Fruit fly (Drosophila melanogaster): ENCODE measurements around the gene CG13733.

Gene CG13733

DNA sequence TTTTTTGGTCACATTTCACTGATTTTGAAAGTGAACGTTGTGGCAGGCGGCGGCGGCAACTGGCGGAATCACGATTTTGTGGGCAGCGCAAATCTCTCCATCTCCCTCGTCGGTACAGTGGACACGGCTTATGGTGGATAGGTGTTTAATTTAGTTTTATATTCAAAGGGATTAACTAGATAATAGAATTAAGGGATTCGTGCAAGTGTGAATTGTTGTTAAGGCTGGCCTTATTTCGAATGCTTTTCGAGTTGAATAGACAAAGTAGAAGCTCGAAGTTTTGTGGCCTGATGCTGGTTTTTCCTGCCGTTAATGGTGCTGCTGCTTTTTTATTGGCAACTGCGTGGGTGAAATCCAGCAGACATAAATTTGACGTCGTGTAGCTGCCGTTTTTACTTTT lies 19.2 kb upstream of the CG13733 start:
- TF ChIP-seq GATAd (GFP tag; optimal IDR thresholded peaks at IDR 0.05) (no peak), psq (GFP tag; optimal IDR thresholded peaks at IDR 0.05) (no peak), Dfd (GFP tag; optimal IDR thresholded peaks at IDR 0.05) (no peak), sage (GFP tag; optimal IDR thresholded peaks at IDR 0.05) (no peak), CG9705 (GFP tag; optimal IDR thresholded peaks at IDR 0.05) (no peak), Sp1 (GFP tag; optimal IDR thresholded peaks at IDR 0.05) (no peak), tai (GFP tag; optimal IDR thresholded peaks at IDR 0.05) (no peak), woc (GFP tag; optimal IDR thresholded peaks at IDR 0.05) (no peak), h (GFP tag; optimal IDR thresholded peaks at IDR 0.05) (no peak), rgr (GFP tag; optimal IDR thresholded peaks at IDR 0.05) (no peak), Hr83 (GFP tag; optimal IDR thresholded peaks at IDR 0.05; ENCODE audit: poor library complexity, severe bottlenecking) (no peak), Vsx2 (GFP tag; optimal IDR thresholded peaks at IDR 0.05; ENCODE audit: partially characterized antibody) (no peak)

DNA sequence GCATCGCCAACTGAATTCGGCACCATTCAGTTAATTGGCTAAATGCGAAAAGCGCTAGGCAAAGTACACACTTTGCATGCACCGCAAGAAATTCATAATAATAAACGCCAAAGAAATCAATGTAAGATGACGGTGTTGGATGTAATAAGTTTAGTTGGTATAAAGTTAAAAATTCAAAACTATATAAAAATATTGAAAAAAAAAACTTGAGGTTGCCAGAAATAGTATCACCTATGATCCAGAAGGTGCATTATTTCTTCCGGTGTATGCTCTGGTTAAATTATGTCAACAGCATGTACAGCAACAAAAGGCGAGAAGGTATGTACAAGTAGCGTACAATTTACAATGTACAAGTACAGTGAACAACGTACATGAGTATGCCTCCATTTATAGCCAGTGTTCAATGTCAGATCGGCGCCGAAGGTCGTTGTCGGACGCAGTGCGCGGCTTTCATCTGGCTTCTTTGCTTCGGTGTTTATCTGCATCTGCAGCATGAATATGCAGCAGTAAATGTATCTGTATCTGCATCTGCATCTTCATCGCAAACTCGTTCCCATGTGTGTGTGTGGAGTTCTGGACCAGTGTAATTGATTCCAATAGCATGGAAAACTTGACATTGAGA lies 18.3 kb upstream of the CG13733 start:
- peak; percentile 12 for TF ChIP-seq rgr (GFP tag; optimal IDR thresholded peaks at IDR 0.05)
- peak; percentile 41 for TF ChIP-seq fru (GFP tag; optimal IDR thresholded peaks at IDR 0.05)
- TF ChIP-seq h (GFP tag; optimal IDR thresholded peaks at IDR 0.05): peak; percentile 24
- TF ChIP-seq GATAd (GFP tag; optimal IDR thresholded peaks at IDR 0.05): no peak

DNA sequence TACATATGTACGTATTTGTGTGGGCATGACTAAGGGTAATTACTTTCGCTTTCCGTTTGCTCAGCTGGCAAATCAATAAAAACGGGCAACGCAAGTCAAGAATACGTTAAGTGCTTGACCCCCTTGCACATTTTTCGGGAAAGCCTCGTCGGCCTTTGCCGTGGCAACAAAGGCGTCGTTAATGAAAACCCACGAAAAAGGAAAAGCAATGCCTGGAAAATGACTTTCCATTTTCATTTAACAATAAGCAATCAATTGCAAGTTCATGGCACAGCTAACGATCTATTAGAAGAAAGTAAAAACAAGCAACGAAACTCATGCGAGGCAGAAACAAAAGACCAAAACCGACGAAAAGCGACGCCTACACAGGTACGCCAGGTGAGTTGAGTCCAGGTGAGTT lies 17.3 kb upstream of the CG13733 start:
- TF ChIP-seq HLH106 (tag; optimal IDR thresholded peaks at IDR 0.05): no peak
- no peak for TF ChIP-seq fru (GFP tag; optimal IDR thresholded peaks at IDR 0.05)
- TF ChIP-seq lola (GFP tag; optimal IDR thresholded peaks at IDR 0.05): no peak
- TF ChIP-seq N (GFP tag; optimal IDR thresholded peaks at IDR 0.05): no peak
- no peak for TF ChIP-seq Hr83 (GFP tag; optimal IDR thresholded peaks at IDR 0.05; ENCODE audit: poor library complexity, severe bottlenecking)
- no peak for TF ChIP-seq woc (GFP tag; optimal IDR thresholded peaks at IDR 0.05)
- no peak for TF ChIP-seq Myc (optimal IDR thresholded peaks at IDR 0.05)
- no peak for TF ChIP-seq Sp1 (GFP tag; optimal IDR thresholded peaks at IDR 0.05)
- no peak for TF ChIP-seq usp (GFP tag; optimal IDR thresholded peaks at IDR 0.05)
- TF ChIP-seq brk (GFP tag; optimal IDR thresholded peaks at IDR 0.05): no peak
- no peak for TF ChIP-seq OdsH (GFP tag; optimal IDR thresholded peaks at IDR 0.05)
- TF ChIP-seq CG9705 (GFP tag; optimal IDR thresholded peaks at IDR 0.05): no peak
- no peak for TF ChIP-seq sage (GFP tag; optimal IDR thresholded peaks at IDR 0.05)
- TF ChIP-seq Hr78 (GFP tag; optimal IDR thresholded peaks at IDR 0.05): no peak

DNA sequence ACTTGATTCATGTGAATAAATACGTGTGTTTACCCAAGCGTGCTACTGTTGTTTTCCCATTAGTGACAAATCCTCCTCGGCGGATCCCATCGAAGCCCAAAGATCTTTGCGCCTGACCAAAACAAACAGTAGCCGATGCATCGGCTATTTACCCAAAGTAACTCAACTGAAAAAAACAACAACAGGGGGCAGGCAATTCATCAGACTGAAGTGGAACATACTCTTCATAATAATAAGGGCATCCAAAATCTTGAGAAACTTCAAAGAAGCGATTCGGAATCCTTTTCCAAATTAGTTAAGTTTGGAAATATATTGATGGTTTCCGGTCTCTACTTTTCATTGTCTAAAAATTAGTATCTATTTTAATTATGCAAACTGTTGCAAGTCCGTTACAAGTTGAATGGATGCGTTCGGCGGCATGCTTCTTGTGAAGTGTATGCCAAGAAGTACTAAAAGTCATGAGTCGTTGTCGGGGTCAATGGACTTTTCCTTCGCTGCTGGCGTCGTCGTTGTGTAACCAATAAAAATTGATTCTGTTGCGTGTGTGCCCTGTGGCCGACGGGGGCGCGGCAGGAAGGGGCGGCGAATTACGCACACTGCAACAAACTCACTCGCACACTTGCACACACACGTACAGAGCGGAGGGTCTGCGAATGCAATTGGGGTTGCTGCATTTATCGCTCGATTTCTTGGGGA lies 16.7 kb upstream of the CG13733 start:
- TF ChIP-seq rgr (GFP tag; optimal IDR thresholded peaks at IDR 0.05): peak; percentile 62
- TF ChIP-seq sage (GFP tag; optimal IDR thresholded peaks at IDR 0.05): no peak
- peak; percentile 1 for TF ChIP-seq Hnf4 (GFP tag; optimal IDR thresholded peaks at IDR 0.05)
- no peak for TF ChIP-seq usp (GFP tag; optimal IDR thresholded peaks at IDR 0.05)
- TF ChIP-seq N (GFP tag; optimal IDR thresholded peaks at IDR 0.05): no peak
- TF ChIP-seq dsf (GFP tag; optimal IDR thresholded peaks at IDR 0.05; ENCODE audit: borderline replicate concordance): no peak
- TF ChIP-seq Dif (GFP tag; optimal IDR thresholded peaks at IDR 0.05; ENCODE audit: partially characterized antibody): no peak
- TF ChIP-seq fru (GFP tag; optimal IDR thresholded peaks at IDR 0.05): peak; percentile 70
- TF ChIP-seq jim (GFP tag; optimal IDR thresholded peaks at IDR 0.05): no peak
- no peak for TF ChIP-seq Myc (optimal IDR thresholded peaks at IDR 0.05)
- peak; percentile 70 for TF ChIP-seq woc (GFP tag; optimal IDR thresholded peaks at IDR 0.05)
- TF ChIP-seq tai (GFP tag; optimal IDR thresholded peaks at IDR 0.05): peak; percentile 50
- TF ChIP-seq sv (GFP tag; optimal IDR thresholded peaks at IDR 0.05): peak; percentile 3
- TF ChIP-seq CG9705 (GFP tag; optimal IDR thresholded peaks at IDR 0.05): no peak
- TF ChIP-seq Dfd (GFP tag; optimal IDR thresholded peaks at IDR 0.05): no peak
- peak; percentile 32 for TF ChIP-seq dmrt93B (GFP tag; optimal IDR thresholded peaks at IDR 0.05)
- peak; percentile 55 for TF ChIP-seq OdsH (GFP tag; optimal IDR thresholded peaks at IDR 0.05)
- TF ChIP-seq Rel (GFP tag; optimal IDR thresholded peaks at IDR 0.05): no peak
- peak; percentile 75 for TF ChIP-seq Rel (tag; optimal IDR thresholded peaks at IDR 0.05)
- TF ChIP-seq ey (GFP tag; optimal IDR thresholded peaks at IDR 0.05): peak; percentile 73
- peak; percentile 74 for TF ChIP-seq br (GFP tag; optimal IDR thresholded peaks at IDR 0.05)
- no peak for TF ChIP-seq lola (GFP tag; optimal IDR thresholded peaks at IDR 0.05)
- TF ChIP-seq pan (optimal IDR thresholded peaks at IDR 0.05): no peak
- no peak for TF ChIP-seq Hr78 (GFP tag; optimal IDR thresholded peaks at IDR 0.05)
- TF ChIP-seq CG32264 (GFP tag; optimal IDR thresholded peaks at IDR 0.05): no peak
- TF ChIP-seq CrebA (GFP tag; optimal IDR thresholded peaks at IDR 0.05; ENCODE audit: borderline replicate concordance): no peak
- TF ChIP-seq Hr83 (GFP tag; optimal IDR thresholded peaks at IDR 0.05; ENCODE audit: poor library complexity, severe bottlenecking): no peak
- peak; percentile 52 for TF ChIP-seq Sp1 (GFP tag; optimal IDR thresholded peaks at IDR 0.05)
- peak in 1 of 2 experiments; percentile 62 for TF ChIP-seq foxo (GFP tag; optimal IDR thresholded peaks at IDR 0.05)
- TF ChIP-seq Abd-B (GFP tag; optimal IDR thresholded peaks at IDR 0.05): no peak
- TF ChIP-seq psq (GFP tag; optimal IDR thresholded peaks at IDR 0.05): peak; percentile 53
- TF ChIP-seq brk (GFP tag; optimal IDR thresholded peaks at IDR 0.05): peak; percentile 14
- no peak for TF ChIP-seq Vsx2 (GFP tag; optimal IDR thresholded peaks at IDR 0.05; ENCODE audit: partially characterized antibody)
- TF ChIP-seq h (GFP tag; optimal IDR thresholded peaks at IDR 0.05): peak; percentile 59
- no peak for TF ChIP-seq GATAd (GFP tag; optimal IDR thresholded peaks at IDR 0.05)
- no peak for TF ChIP-seq dl (GFP tag; optimal IDR thresholded peaks at IDR 0.05; ENCODE audit: insufficient read depth in 1 of 2, partially characterized antibody in 2 of 2)
- peak; percentile 56 for TF ChIP-seq HLH106 (tag; optimal IDR thresholded peaks at IDR 0.05)
- TF ChIP-seq Mio (GFP tag; optimal IDR thresholded peaks at IDR 0.05): no peak
